Worm (Caenorhabditis elegans): ENCODE data around the gene F42A9.7.

ce11 chrIV:8631033-8631432, 14.1 kb upstream of the F42A9.7 start, which contains the start of gene dgk-4:
- TF ChIP-seq W03F9.2 (tag; optimal IDR thresholded peaks at IDR 0.05) (no peak), dao-5 (tag; optimal IDR thresholded peaks at IDR 0.05) (no peak)
